Fruit fly (Drosophila melanogaster): ENCODE results near the gene smal.

dm6 chr2L:6210818-6211217, 31.9 kb downstream of the smal start:
- no peak for TF ChIP-seq CG15710 (tag; optimal IDR thresholded peaks at IDR 0.05)
- no peak for TF ChIP-seq CG32121 (GFP tag; IDR thresholded peaks at IDR 0.05)
- no peak for TF ChIP-seq CG4496 (GFP tag; IDR thresholded peaks at IDR 0.05)
- TF ChIP-seq EcR (GFP tag; optimal IDR thresholded peaks at IDR 0.05): no peak
- TF ChIP-seq CG13204 (GFP tag; optimal IDR thresholded peaks at IDR 0.05): no peak
- TF ChIP-seq rn (GFP tag; IDR thresholded peaks at IDR 0.05): no peak
- TF ChIP-seq fd96Ca (GFP tag; IDR thresholded peaks at IDR 0.05): no peak
- no peak for TF ChIP-seq CG10348 (GFP tag; IDR thresholded peaks at IDR 0.05)
- no peak for TF ChIP-seq CG34367 (tag; optimal IDR thresholded peaks at IDR 0.05)
- no peak for TF ChIP-seq Pif1A (GFP tag; optimal IDR thresholded peaks at IDR 0.05)

Measured in whole organism, pupa.